Fruit fly (Drosophila melanogaster) whole organism, embryonic: ENCODE results near the gene CG11164.

Experiments used
- Bgb ChIP-seq: fragments of 200-800 bp; sonication (Bioruptor generic); IDR thresholded peaks from 2 replicates; pipeline ENCODE4 v1.3.6; 2022; ENCODE audit warnings: missing biosample characterization, missing genetic modification characterization; ENCODE audit not compliant: partially characterized antibody
- CG12071 ChIP-seq: fragments of 200-800 bp; sonication (Bioruptor generic); optimal IDR thresholded peaks from 3 replicates; lab custom pipeline; 2018; ENCODE audit warnings: missing biosample characterization, mild to moderate bottlenecking, missing genetic modification characterization
- CG12942 ChIP-seq: fragments of 200-800 bp; sonication (Bioruptor generic); optimal IDR thresholded peaks from 3 replicates; lab custom pipeline; 2016; ENCODE audit warnings: missing biosample characterization, missing genetic modification characterization
- CG14860 ChIP-seq: fragments of 200-800 bp; sonication (Bioruptor generic); IDR thresholded peaks from 3 replicates; pipeline ENCODE4 v1.3.6; 2022; ENCODE audit warnings: missing biosample characterization, missing genetic modification characterization; ENCODE audit not compliant: partially characterized antibody
- CG1603 ChIP-seq: fragments of 200-800 bp; sonication (Bioruptor generic); optimal IDR thresholded peaks from 2 replicates; lab custom pipeline; 2019; ENCODE audit warnings: missing biosample characterization, mild to moderate bottlenecking, missing genetic modification characterization, moderate library complexity
- CG30403 ChIP-seq: fragments of 200-800 bp; sonication (Bioruptor generic); optimal IDR thresholded peaks from 3 replicates; lab custom pipeline; 2016; ENCODE audit warnings: missing biosample characterization, missing genetic modification characterization
- CG32532 ChIP-seq: fragments of 200-800 bp; sonication (Bioruptor generic); IDR thresholded peaks from 2 replicates; pipeline ENCODE4 v1.3.6; 2022; ENCODE audit warnings: missing biosample characterization, missing genetic modification characterization
- CG34376 ChIP-seq: fragments of 200-800 bp; sonication (Bioruptor generic); optimal IDR thresholded peaks from 2 replicates; lab custom pipeline; 2018; ENCODE audit warnings: missing biosample characterization, mild to moderate bottlenecking, missing genetic modification characterization
- CG3838 ChIP-seq: fragments of 200-800 bp; sonication (Bioruptor generic); optimal IDR thresholded peaks from 3 replicates; lab custom pipeline; 2016; ENCODE audit warnings: missing biosample characterization, missing genetic modification characterization
- CG42726 ChIP-seq: fragments of 200-800 bp; sonication (Bioruptor generic); IDR thresholded peaks from 2 replicates; pipeline ENCODE4 v1.3.6; 2022; ENCODE audit warnings: missing biosample characterization, missing genetic modification characterization; ENCODE audit not compliant: partially characterized antibody
- CG4328 ChIP-seq: fragments of 200-800 bp; sonication (Bioruptor generic); optimal IDR thresholded peaks from 3 replicates; lab custom pipeline; 2017; ENCODE audit warnings: missing biosample characterization, missing genetic modification reagents, missing genetic modification characterization
- CG5245 ChIP-seq: fragments of 200-800 bp; sonication (Bioruptor generic); optimal IDR thresholded peaks from 3 replicates; lab custom pipeline; 2016; ENCODE audit warnings: missing biosample characterization, missing genetic modification characterization
- CG5953 ChIP-seq: fragments of 200-800 bp; sonication (Bioruptor generic); IDR thresholded peaks from 2 replicates; pipeline ENCODE4 v1.3.6; 2022; ENCODE audit warnings: missing biosample characterization, missing genetic modification characterization
- CG6683 ChIP-seq: fragments of 200-800 bp; sonication (Bioruptor generic); optimal IDR thresholded peaks from 2 replicates; lab custom pipeline; 2017; ENCODE audit warnings: missing biosample characterization, mild to moderate bottlenecking, missing genetic modification characterization, missing genetic modification reagents
- CG9437 ChIP-seq: fragments of 200-800 bp; sonication (Bioruptor generic); optimal IDR thresholded peaks from 2 replicates; lab custom pipeline; 2018; ENCODE audit warnings: missing biosample characterization, mild to moderate bottlenecking, missing genetic modification characterization
- CG9876 ChIP-seq: fragments of 200-800 bp; sonication (Bioruptor generic); optimal IDR thresholded peaks from 2 replicates; lab custom pipeline; 2016; ENCODE audit warnings: missing biosample characterization, missing genetic modification characterization
- D ChIP-seq, 2 experiments: fragments of 200-800 bp in 1 of 2; fragments of >200 bp in 1 of 2; sonication (Bioruptor generic) in 1 of 2; optimal IDR thresholded peaks; 2 replicates in 1 of 2; 3 replicates in 1 of 2; lab custom pipeline; 2017; ENCODE audit warnings: mild to moderate bottlenecking in 1 of 2, missing biosample characterization in 1 of 2, missing genetic modification characterization in 1 of 2, missing genetic modification reagents in 1 of 2
- Dfd ChIP-seq, 2 experiments: fragments of >200 bp; optimal IDR thresholded peaks; 2 replicates each; lab custom pipeline; 2017; ENCODE audit warnings: missing biosample characterization in 2 of 2, missing genetic modification characterization in 2 of 2
- Dll ChIP-seq: fragments of 200-800 bp; sonication (Bioruptor generic); IDR thresholded peaks from 4 replicates; pipeline ENCODE4 v1.3.6; 2022; ENCODE audit warnings: missing biosample characterization, missing genetic modification characterization; ENCODE audit not compliant: partially characterized antibody
- E2f1 ChIP-seq: fragments of 200-800 bp; sonication (Bioruptor generic); IDR thresholded peaks from 2 replicates; pipeline ENCODE4 v1.3.6; 2022; ENCODE audit warnings: missing biosample characterization, missing genetic modification characterization
- H2.0 ChIP-seq: fragments of 200-800 bp; sonication (Bioruptor generic); IDR thresholded peaks from 2 replicates; pipeline ENCODE4 v1.3.6; 2022; ENCODE audit warnings: missing biosample characterization, missing genetic modification characterization
- Jarid2 ChIP-seq: fragments of 200-800 bp; sonication (Bioruptor generic); optimal IDR thresholded peaks from 3 replicates; lab custom pipeline; 2017; ENCODE audit warnings: mild to moderate bottlenecking, missing biosample characterization, missing genetic modification reagents, missing genetic modification characterization
- Lpt ChIP-seq: fragments of >200 bp; optimal IDR thresholded peaks from 2 replicates; lab custom pipeline; 2018; ENCODE audit warnings: missing biosample characterization, missing genetic modification characterization
- MBD-R2 ChIP-seq: fragments of 200-800 bp; sonication (Bioruptor generic); IDR thresholded peaks from 2 replicates; pipeline ENCODE4 v1.3.6; 2022; ENCODE audit warnings: missing biosample characterization, missing genetic modification characterization
- Sox102F ChIP-seq: fragments of 200-800 bp; sonication (Bioruptor generic); optimal IDR thresholded peaks from 2 replicates; lab custom pipeline; 2018; ENCODE audit warnings: missing biosample characterization, mild to moderate bottlenecking, missing genetic modification characterization, moderate library complexity
- Sry-δ ChIP-seq: fragments of 200-800 bp; sonication (Bioruptor generic); optimal IDR thresholded peaks from 2 replicates; lab custom pipeline; 2016; ENCODE audit warnings: missing biosample characterization, missing genetic modification characterization
- Stat92E ChIP-seq, 3 experiments: fragments of >200 bp in 2 of 3; fragments of 200-800 bp in 1 of 3; sonication (Bioruptor generic) in 1 of 3; optimal IDR thresholded peaks; 2 replicates each; lab custom pipeline; 2017 to 2019; ENCODE audit warnings: missing biosample characterization in 3 of 3, missing genetic modification characterization in 3 of 3, mild to moderate bottlenecking in 1 of 3, moderate library complexity in 1 of 3
- Xbp1 ChIP-seq: fragments of 200-800 bp; sonication (Bioruptor generic); optimal IDR thresholded peaks from 3 replicates; lab custom pipeline; 2016; ENCODE audit warnings: missing biosample characterization, mild to moderate bottlenecking, missing genetic modification characterization
- bbx ChIP-seq: fragments of 200-800 bp; sonication (Bioruptor generic); IDR thresholded peaks from 2 replicates; pipeline ENCODE4 v1.3.6; 2022; ENCODE audit warnings: missing biosample characterization, missing genetic modification characterization; ENCODE audit not compliant: partially characterized antibody
- br ChIP-seq: fragments of >200 bp; optimal IDR thresholded peaks from 2 replicates; lab custom pipeline; 2017
- danr ChIP-seq: fragments of 200-800 bp; sonication (Bioruptor generic); IDR thresholded peaks from 2 replicates; pipeline ENCODE4 v1.3.6; 2022; ENCODE audit warnings: missing biosample characterization, missing genetic modification characterization
- dmrt11E ChIP-seq: fragments of 200-800 bp; sonication (Bioruptor generic); optimal IDR thresholded peaks from 3 replicates; lab custom pipeline; 2018; ENCODE audit warnings: missing biosample characterization, mild to moderate bottlenecking, missing genetic modification characterization, moderate library complexity
- en ChIP-seq: fragments of 200-800 bp; sonication (Bioruptor generic); optimal IDR thresholded peaks from 2 replicates; lab custom pipeline; 2016; ENCODE audit warnings: missing biosample characterization, missing genetic modification characterization
- fd102C ChIP-seq: fragments of 200-800 bp; sonication (Bioruptor generic); optimal IDR thresholded peaks from 2 replicates; lab custom pipeline; 2018; ENCODE audit warnings: missing biosample characterization, mild to moderate bottlenecking, missing genetic modification characterization, moderate library complexity
- fd96Cb ChIP-seq: fragments of 200-800 bp; sonication (Bioruptor generic); optimal IDR thresholded peaks from 2 replicates; lab custom pipeline; 2018; ENCODE audit warnings: missing biosample characterization, mild to moderate bottlenecking, missing genetic modification characterization, moderate library complexity
- ind ChIP-seq: fragments of 200-800 bp; sonication (Bioruptor generic); optimal IDR thresholded peaks from 3 replicates; lab custom pipeline; 2016; ENCODE audit warnings: missing biosample characterization, missing genetic modification characterization
- jumu ChIP-seq: fragments of 200-800 bp; sonication (Bioruptor generic); optimal IDR thresholded peaks from 3 replicates; lab custom pipeline; 2016; ENCODE audit warnings: missing biosample characterization, missing genetic modification characterization
- kah ChIP-seq: fragments of 200-800 bp; sonication (Bioruptor generic); optimal IDR thresholded peaks from 2 replicates; lab custom pipeline; 2018; ENCODE audit warnings: missing biosample characterization, mild to moderate bottlenecking, missing genetic modification characterization
- mirr ChIP-seq: fragments of 200-800 bp; sonication (Bioruptor generic); optimal IDR thresholded peaks from 3 replicates; lab custom pipeline; 2018; ENCODE audit warnings: missing biosample characterization, mild to moderate bottlenecking, missing genetic modification characterization
- pan ChIP-seq, 4 experiments: fragments of >200 bp in 3 of 4; fragments of 200-800 bp in 1 of 4; sonication (Bioruptor generic) in 1 of 4; optimal IDR thresholded peaks in 3 of 4; IDR thresholded peaks in 1 of 4; 2 replicates each; pipeline versions ENCODE4 v1.3.6 to Lab custom; 2017 to 2022; ENCODE audit warnings: missing biosample characterization in 2 of 4, missing genetic modification characterization in 2 of 4, mixed read lengths in 1 of 4
- pros ChIP-seq: fragments of 200-800 bp; sonication (Bioruptor generic); optimal IDR thresholded peaks from 3 replicates; lab custom pipeline; 2019; ENCODE audit warnings: missing biosample characterization, mild to moderate bottlenecking, missing genetic modification characterization, moderate library complexity
- sens ChIP-seq: fragments of 200-800 bp; sonication (Bioruptor generic); peaks from one replicate; lab custom pipeline; 2016; ENCODE audit warnings: missing biosample characterization, missing genetic modification characterization
- sima ChIP-seq: fragments of 200-800 bp; sonication (Bioruptor generic); optimal IDR thresholded peaks from 2 replicates; lab custom pipeline; 2016; ENCODE audit warnings: missing biosample characterization, missing genetic modification characterization
- so ChIP-seq: fragments of 200-800 bp; sonication (Bioruptor generic); IDR thresholded peaks from 3 replicates; pipeline ENCODE4 v1.3.6; 2022; ENCODE audit warnings: missing biosample characterization, missing genetic modification characterization
- sob ChIP-seq: fragments of 200-800 bp; sonication (Bioruptor generic); IDR thresholded peaks from 2 replicates; pipeline ENCODE4 v1.3.6; 2022; ENCODE audit warnings: missing biosample characterization, missing genetic modification characterization
- sr ChIP-seq: fragments of 200-800 bp; sonication (Bioruptor generic); IDR thresholded peaks from 3 replicates; pipeline ENCODE4 v1.3.6; 2022; ENCODE audit warnings: missing biosample characterization, missing genetic modification characterization
- tap ChIP-seq: fragments of 200-800 bp; optimal IDR thresholded peaks from 3 replicates; lab custom pipeline; 2019; ENCODE audit warnings: missing biosample characterization, mild to moderate bottlenecking, missing genetic modification characterization, moderate library complexity
- toy ChIP-seq: fragments of 200-800 bp; sonication (Bioruptor generic); IDR thresholded peaks from 2 replicates; pipeline ENCODE4 v1.3.6; 2022; ENCODE audit warnings: missing biosample characterization, missing genetic modification characterization
- wdn ChIP-seq: fragments of 200-800 bp; sonication (Bioruptor generic); IDR thresholded peaks from 2 replicates; pipeline ENCODE4 v1.3.6; 2022; ENCODE audit warnings: missing biosample characterization, missing genetic modification characterization

Gene CG11164

DNA sequence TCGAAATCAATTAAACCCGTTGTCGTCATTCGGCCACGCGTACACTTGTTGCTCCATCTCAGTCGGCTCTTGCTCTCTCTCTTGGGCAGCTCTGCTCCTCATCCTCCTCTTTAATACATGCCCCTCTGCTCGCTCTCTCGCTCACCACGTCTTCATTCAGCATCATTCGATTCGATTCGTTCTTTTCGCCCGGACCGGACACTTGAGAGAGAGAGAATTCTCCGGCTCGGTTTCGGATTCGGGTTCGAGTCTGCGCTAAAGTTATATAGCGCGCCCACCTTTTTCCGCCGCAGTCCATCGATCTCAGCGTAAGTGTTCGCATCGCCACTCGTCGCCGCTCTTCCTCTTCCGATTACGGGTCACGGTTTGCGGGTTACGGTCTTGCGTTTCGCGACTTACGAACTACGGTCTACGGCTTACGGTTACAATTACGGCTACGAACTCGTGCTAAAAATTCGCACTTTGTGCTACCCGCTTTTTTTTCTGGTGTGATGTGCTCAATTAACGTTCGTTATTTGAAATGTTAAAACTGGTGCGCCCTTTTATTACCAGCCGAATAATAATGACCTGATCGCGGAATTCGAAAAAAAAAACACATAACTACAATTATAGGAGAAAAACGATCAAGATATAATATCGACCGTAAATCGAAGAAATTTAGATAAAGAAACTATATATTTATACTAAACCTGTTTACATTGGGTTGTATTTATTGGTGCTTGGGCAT is 25.8 kb upstream of the CG11164 start (continued):
- TF ChIP-seq CG34376 (GFP tag; lab: Kevin White, UChicago) (peak; percentile 50), CG30403 (GFP tag; lab: Kevin White, UChicago) (no peak), ind (GFP tag; lab: Kevin White, UChicago) (no peak), Sry-δ (no peak), CG6683 (GFP tag; lab: Kevin White, UChicago) (no peak), fd102C (no peak), D (optimal IDR thresholded peaks at IDR 0.05; lab: Kevin White, UChicago) (no peak), D (GFP tag; optimal IDR thresholded peaks at IDR 0.05; lab: Kevin White, UChicago) (no peak), CG5245 (GFP tag; lab: Kevin White, UChicago) (no peak), MBD-R2 (GFP tag; lab: Robert Waterston, UW) (no peak), CG9876 (GFP tag; lab: Kevin White, UChicago) (no peak), CG42726 (peak; percentile 50; the same call in 1 of the 2 replicates), CG1603 (tag; lab: Kevin White, UChicago) (no peak), sima (GFP tag; lab: Kevin White, UChicago) (no peak), Dll (peak; percentile 36; the same call in 2 of the 4 replicates), bbx (GFP tag; lab: Robert Waterston, UW) (peak; percentile 28; the same call in 1 of the 2 replicates), br (lab: Kevin White, UChicago) (no peak), kah (GFP tag; lab: Kevin White, UChicago) (peak; percentile 76), Xbp1 (GFP tag; lab: Kevin White, UChicago) (no peak), tap (tag; lab: Kevin White, UChicago) (no peak), toy (GFP tag; lab: Robert Waterston, UW) (no peak), mirr (GFP tag; lab: Kevin White, UChicago) (peak; percentile 6), dmrt11E (tag; lab: Kevin White, UChicago) (no peak), Lpt (no peak), fd96Cb (no peak), H2.0 (GFP tag; lab: Robert Waterston, UW) (no peak), CG9437 (peak; percentile 74), E2f1 (no peak), danr (no peak), Sox102F (no peak), CG4328 (no peak), Jarid2 (GFP tag; lab: Kevin White, UChicago) (peak; percentile 81), sr (GFP tag; lab: Robert Waterston, UW) (peak; percentile 67; the same call in 1 of the 3 replicates), pros (GFP tag; lab: Kevin White, UChicago) (peak; percentile 57), Stat92E (GFP tag; optimal IDR thresholded peaks at IDR 0.05; lab: Kevin White, UChicago) (no peak), CG3838 (GFP tag; lab: Kevin White, UChicago) (no peak), so (GFP tag; lab: Robert Waterston, UW) (peak; percentile 25; the same call in 2 of the 3 replicates), CG12942 (GFP tag; lab: Kevin White, UChicago) (no peak), wdn (GFP tag; lab: Robert Waterston, UW) (no peak), sob (GFP tag; lab: Robert Waterston, UW) (no peak), Bgb (GFP tag; lab: Robert Waterston, UW) (peak; percentile 44; the same call in 1 of the 2 replicates), pan (optimal IDR thresholded peaks at IDR 0.05; lab: Kevin White, UChicago) (no peak), pan (GFP tag; optimal IDR thresholded peaks at IDR 0.05 in 1 of 2, IDR thresholded peaks at IDR 0.05 in 1 of 2) (no peak), CG32532 (GFP tag; lab: Robert Waterston, UW) (peak; percentile 48; the same call in 1 of the 2 replicates), en (GFP tag; lab: Kevin White, UChicago) (no peak), CG14860 (GFP tag; lab: Robert Waterston, UW) (no peak), sens (GFP tag; lab: Kevin White, UChicago) (peak; percentile 56), jumu (no peak), CG5953 (GFP tag; lab: Robert Waterston, UW) (no peak), Dfd (GFP tag; optimal IDR thresholded peaks at IDR 0.05; lab: Kevin White, UChicago) (no peak), CG12071 (GFP tag; lab: Kevin White, UChicago) (no peak)
